Worm (Caenorhabditis elegans): Measurements from ENCODE around the gene B0334.4.

DNA sequence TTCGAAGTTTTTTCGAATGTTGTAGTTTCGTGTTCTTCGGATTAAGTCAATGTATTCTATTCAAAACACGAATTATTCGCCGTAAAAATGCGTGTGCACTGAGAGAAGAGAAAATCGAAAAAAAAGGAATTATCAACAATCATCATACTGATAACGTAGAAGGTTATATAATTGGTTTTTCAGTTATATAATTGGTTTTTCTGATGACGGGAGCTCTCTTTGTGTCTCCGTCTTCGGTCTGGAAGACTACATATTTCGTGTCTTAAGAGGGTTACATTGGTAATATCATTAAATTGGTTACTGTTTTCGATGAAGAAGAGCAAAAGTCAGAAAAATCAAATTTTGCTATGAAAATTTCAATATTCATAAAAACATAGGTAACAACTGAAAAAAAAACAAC is 35.6 kb upstream of the B0334.4 start:
- TF ChIP-seq him-1 (tag; optimal IDR thresholded peaks at IDR 0.05), result no peak
- TF ChIP-seq W03F9.2 (tag; optimal IDR thresholded peaks at IDR 0.05), result no peak
- no peak for TF ChIP-seq dao-5 (tag; optimal IDR thresholded peaks at IDR 0.05)

Measured in whole organism, L4/young adult.